Worm (Caenorhabditis elegans) whole organism, L4 larva: ENCODE results near the gene F40F11.3.

ENCODE experiments used
- R02D3.7 ChIP-seq: fragments of 150-350 bp; sonication (generic microtip); optimal IDR thresholded peaks from 3 replicates; lab custom pipeline; 2014; ENCODE audit warnings: missing biosample characterization, missing genetic modification characterization
- aly-2 ChIP-seq: sonication (generic microtip); optimal IDR thresholded peaks from 2 replicates; lab custom pipeline; 2018; ENCODE audit warnings: missing biosample characterization, missing genetic modification characterization
- snpc-4 ChIP-seq: fragments of 150-350 bp; optimal IDR thresholded peaks from 2 replicates; lab custom pipeline; 2014; ENCODE audit warnings: missing biosample characterization, missing genetic modification characterization
- unc-39 ChIP-seq: sonication (generic microtip); optimal IDR thresholded peaks from 2 replicates; lab custom pipeline; 2017; ENCODE audit warnings: missing biosample characterization, missing genetic modification characterization
- unc-62 ChIP-seq, 3 experiments: fragments of 150-350 bp in 1 of 3; sonication (generic microtip); optimal IDR thresholded peaks in 2 of 3; peaks in 1 of 3; 1 replicate in 1 of 3; 2 replicates in 2 of 3; lab custom pipeline; 2014 to 2017; ENCODE audit warnings: missing biosample characterization in 3 of 3, missing genetic modification characterization in 3 of 3, missing genetic modification reagents in 3 of 3, missing genotype in 1 of 3

- TF ChIP-seq snpc-4 (no peak), aly-2 (tag; lab: Kevin White, UChicago) (no peak), unc-62 (GFP tag; optimal IDR thresholded peaks at IDR 0.05 in 1 of 2; lab: Kevin White, UChicago) (no peak), unc-62 (tag; optimal IDR thresholded peaks at IDR 0.05; lab: Kevin White, UChicago) (no peak), unc-39 (tag; lab: Kevin White, UChicago) (no peak), R02D3.7 (tag; lab: Kevin White, UChicago) (no peak)
Measured at ce11 chrIV:11602498-11603068, 8.8 kb upstream of the F40F11.3 start, which contains the start of gene rps-11.
